Fruit fly (Drosophila melanogaster): ENCODE measurements around the gene IP3K2.

The IP3K2 gene

dm6 chrX:13278468-13278982 lies 24.9 kb upstream of the IP3K2 start (continued):
- TF ChIP-seq CG16779 (GFP tag; IDR thresholded peaks at IDR 0.05): no peak
- no peak for TF ChIP-seq caup (GFP tag; optimal IDR thresholded peaks at IDR 0.05; ENCODE audit: severe bottlenecking)
- TF ChIP-seq nom (GFP tag; optimal IDR thresholded peaks at IDR 0.05): no peak
- TF ChIP-seq Bdp1 (GFP tag; optimal IDR thresholded peaks at IDR 0.05): no peak
- peak in 1 of 3 experiments; percentile 24 for TF ChIP-seq lola (GFP tag; optimal IDR thresholded peaks at IDR 0.05)
- TF ChIP-seq D (optimal IDR thresholded peaks at IDR 0.05): no peak
- TF ChIP-seq D (GFP tag; optimal IDR thresholded peaks at IDR 0.05): no peak
- TF ChIP-seq CG9437 (GFP tag; optimal IDR thresholded peaks at IDR 0.05): no peak
- TF ChIP-seq CG43689 (GFP tag; IDR thresholded peaks at IDR 0.05): no peak
- TF ChIP-seq wor (GFP tag; IDR thresholded peaks at IDR 0.05): no peak

DNA sequence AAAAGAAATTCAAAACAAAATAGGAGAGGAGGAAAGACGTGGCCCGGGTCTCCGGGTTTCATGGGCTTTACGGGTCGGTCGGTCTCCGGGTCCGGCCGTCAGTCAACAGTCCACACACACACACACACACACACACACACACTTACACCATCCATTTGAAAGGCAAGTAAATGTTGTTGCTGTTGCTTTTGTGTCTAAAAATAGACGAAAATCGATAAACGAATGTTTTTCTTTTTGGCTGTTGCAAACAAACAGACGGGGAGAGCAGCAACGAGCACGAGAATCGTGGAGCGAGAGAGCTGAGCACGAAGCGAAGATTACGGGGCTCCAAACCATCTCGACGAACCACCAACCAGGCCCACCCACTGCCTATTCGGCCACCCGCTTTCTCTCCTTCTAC lies 23.2 kb upstream of the IP3K2 start:
- peak; percentile 76 for TF ChIP-seq Deaf1 (tag; optimal IDR thresholded peaks at IDR 0.05)
- TF ChIP-seq dpn (GFP tag; optimal IDR thresholded peaks at IDR 0.05): no peak
- TF ChIP-seq chm (GFP tag; IDR thresholded peaks at IDR 0.05): no peak
- no peak for TF ChIP-seq Meics (GFP tag; optimal IDR thresholded peaks at IDR 0.05)
- no peak for TF ChIP-seq CG31441 (GFP tag; IDR thresholded peaks at IDR 0.05)
- TF ChIP-seq ewg (GFP tag; optimal IDR thresholded peaks at IDR 0.05): no peak
- peak; percentile 18 for TF ChIP-seq scrt (GFP tag; optimal IDR thresholded peaks at IDR 0.05)
- no peak for TF ChIP-seq CG15479 (GFP tag; optimal IDR thresholded peaks at IDR 0.05)
- 0 out of 2 replicates have a peak, but pooled peaks have one; percentile 10 for TF ChIP-seq Drgx (GFP tag; IDR thresholded peaks at IDR 0.05)
- TF ChIP-seq CG8944 (GFP tag; optimal IDR thresholded peaks at IDR 0.05): no peak
- TF ChIP-seq CG4404 (GFP tag; IDR thresholded peaks at IDR 0.05): no peak
- TF ChIP-seq pzg (GFP tag; optimal IDR thresholded peaks at IDR 0.05): no peak
- TF ChIP-seq onecut (GFP tag; IDR thresholded peaks at IDR 0.05): peak; percentile 95
- no peak for TF ChIP-seq fu2 (GFP tag; optimal IDR thresholded peaks at IDR 0.05)
- no peak for TF ChIP-seq CG6272 (GFP tag; IDR thresholded peaks at IDR 0.05)
- peak; percentile 84 for TF ChIP-seq CG13894 (tag; optimal IDR thresholded peaks at IDR 0.05)
- TF ChIP-seq tgo (GFP tag; IDR thresholded peaks at IDR 0.05): no peak
- TF ChIP-seq CG4282 (GFP tag; optimal IDR thresholded peaks at IDR 0.05): no peak
- no peak for TF ChIP-seq Dip3 (GFP tag; optimal IDR thresholded peaks at IDR 0.05)
- no peak for TF ChIP-seq Six4 (GFP tag; optimal IDR thresholded peaks at IDR 0.05)
- TF ChIP-seq CG10543 (GFP tag; optimal IDR thresholded peaks at IDR 0.05): peak; percentile 63
- TF ChIP-seq gce (GFP tag; IDR thresholded peaks at IDR 0.05): no peak
- no peak for TF ChIP-seq Ets97D (GFP tag; optimal IDR thresholded peaks at IDR 0.05)
- no peak for TF ChIP-seq Camta (GFP tag; optimal IDR thresholded peaks at IDR 0.05)
- no peak for TF ChIP-seq ftz-f1 (GFP tag; optimal IDR thresholded peaks at IDR 0.05)
- no peak for TF ChIP-seq CG3838 (GFP tag; optimal IDR thresholded peaks at IDR 0.05)
- TF ChIP-seq row (GFP tag; IDR thresholded peaks at IDR 0.05): no peak
- TF ChIP-seq Oaz (GFP tag; IDR thresholded peaks at IDR 0.05): no peak
- no peak for TF ChIP-seq CG12071 (GFP tag; optimal IDR thresholded peaks at IDR 0.05)
- TF ChIP-seq ssp (GFP tag; IDR thresholded peaks at IDR 0.05): no peak
- TF ChIP-seq bbx (GFP tag; IDR thresholded peaks at IDR 0.05; ENCODE audit: partially characterized antibody): peak; percentile 21; the same call in 1 of the 2 replicates
- TF ChIP-seq CG30020 (tag; optimal IDR thresholded peaks at IDR 0.05): no peak
- no peak for TF ChIP-seq CG12769 (tag; optimal IDR thresholded peaks at IDR 0.05)
- TF ChIP-seq lov (optimal IDR thresholded peaks at IDR 0.05): no peak
- TF ChIP-seq lov (GFP tag; IDR thresholded peaks at IDR 0.05): no peak
- no peak for TF ChIP-seq zfh1 (GFP tag; IDR thresholded peaks at IDR 0.05)
- TF ChIP-seq nom (GFP tag; optimal IDR thresholded peaks at IDR 0.05): no peak
- TF ChIP-seq CG31388 (GFP tag; optimal IDR thresholded peaks at IDR 0.05): no peak
- no peak for TF ChIP-seq z (GFP tag; IDR thresholded peaks at IDR 0.05)
- TF ChIP-seq CG6791 (GFP tag; IDR thresholded peaks at IDR 0.05; ENCODE audit: partially characterized antibody): no peak
- TF ChIP-seq CG10267 (tag; optimal IDR thresholded peaks at IDR 0.05): no peak
- peak; percentile 73 for TF ChIP-seq cg (GFP tag; optimal IDR thresholded peaks at IDR 0.05)

All from whole organism, embryonic.